Worm (Caenorhabditis elegans): ENCODE measurements around the gene wht-3.

wht-3 gene

DNA sequence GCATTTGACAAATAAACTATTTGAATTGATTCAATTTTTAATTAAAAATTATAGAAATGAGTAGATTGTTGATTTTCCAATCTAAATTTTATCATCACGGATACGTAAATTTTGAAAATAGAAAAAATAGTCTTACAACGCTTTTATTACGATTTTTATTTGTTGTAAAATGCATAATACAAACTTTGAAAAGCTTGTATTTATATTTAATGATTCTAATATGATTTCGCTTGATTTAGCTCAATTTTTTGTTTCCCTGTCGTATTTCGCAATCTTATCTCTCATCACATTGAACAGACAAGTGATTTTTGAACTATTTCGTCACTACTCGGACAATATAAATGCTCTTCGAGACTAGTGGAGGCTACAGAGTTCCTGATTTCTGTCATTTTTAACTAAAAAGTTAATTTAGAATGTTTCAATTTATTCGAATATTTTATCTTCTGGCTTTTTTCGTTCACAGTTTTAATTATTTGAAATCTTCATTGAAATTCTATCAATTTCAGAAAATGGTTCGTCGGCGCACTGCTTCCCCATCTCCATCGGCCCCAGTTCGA, at the start of gene wht-3, which contains the start of gene har-1:
TSS of gene wht-3 (minus strand) at position 51 of the 557 bp plus-strand sequence.
TSS of gene har-1 (plus strand) at position 507 of the 557 bp plus-strand sequence.
- TF ChIP-seq tbx-2 (tag; optimal IDR thresholded peaks at IDR 0.05) (no peak), madf-2 (tag; optimal IDR thresholded peaks at IDR 0.05) (no peak), elt-2 (tag; optimal IDR thresholded peaks at IDR 0.05) (no peak), T23F11.4 (GFP tag; optimal IDR thresholded peaks at IDR 0.05) (no peak), C38D4.7 (GFP tag; optimal IDR thresholded peaks at IDR 0.05) (no peak), fkh-10 (GFP tag; optimal IDR thresholded peaks at IDR 0.05) (no peak), ceh-9 (tag; optimal IDR thresholded peaks at IDR 0.05) (no peak), ztf-16 (tag; optimal IDR thresholded peaks at IDR 0.05) (no peak), ceh-6 (GFP tag; optimal IDR thresholded peaks at IDR 0.05) (no peak), lim-6 (tag; optimal IDR thresholded peaks at IDR 0.05) (no peak), unc-42 (tag; optimal IDR thresholded peaks at IDR 0.05) (no peak), sox-2 (GFP tag; IDR thresholded peaks at IDR 0.05) (no peak), hlh-6 (tag; optimal IDR thresholded peaks at IDR 0.05) (no peak), hlh-13 (GFP tag; optimal IDR thresholded peaks at IDR 0.05) (no peak), ceh-34 (tag; optimal IDR thresholded peaks at IDR 0.05) (no peak), ceh-14 (tag; optimal IDR thresholded peaks at IDR 0.05) (no peak), ref-2 (tag; optimal IDR thresholded peaks at IDR 0.05) (no peak), ceh-31 (tag; optimal IDR thresholded peaks at IDR 0.05) (no peak)

DNA sequence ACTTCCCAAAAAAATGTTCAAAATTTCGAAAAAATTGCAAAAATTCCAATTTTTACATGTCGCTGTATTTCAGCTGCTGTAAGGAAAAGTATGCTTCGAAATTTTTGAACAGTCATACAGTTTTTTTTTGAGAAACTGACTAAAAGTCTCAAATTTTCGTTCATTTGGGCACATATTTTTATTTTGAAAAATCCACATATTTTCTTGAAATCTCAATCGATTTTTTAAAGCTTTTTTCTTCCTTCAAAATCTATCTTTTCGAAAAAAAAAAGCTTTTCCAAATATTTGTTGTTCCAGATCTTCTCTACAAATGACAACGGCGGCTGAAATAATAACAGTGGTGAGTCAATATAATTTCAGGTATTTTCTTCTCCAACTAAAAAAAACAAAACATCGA, 45.6 kb upstream of the wht-3 start, which contains the start of gene asd-1:
TSS of gene asd-1 (plus strand) at position 298 of the 397 bp plus-strand sequence.
- TF ChIP-seq tbx-2 (tag; optimal IDR thresholded peaks at IDR 0.05) = no peak
- no peak for TF ChIP-seq nhr-232 (tag; optimal IDR thresholded peaks at IDR 0.05)

DNA sequence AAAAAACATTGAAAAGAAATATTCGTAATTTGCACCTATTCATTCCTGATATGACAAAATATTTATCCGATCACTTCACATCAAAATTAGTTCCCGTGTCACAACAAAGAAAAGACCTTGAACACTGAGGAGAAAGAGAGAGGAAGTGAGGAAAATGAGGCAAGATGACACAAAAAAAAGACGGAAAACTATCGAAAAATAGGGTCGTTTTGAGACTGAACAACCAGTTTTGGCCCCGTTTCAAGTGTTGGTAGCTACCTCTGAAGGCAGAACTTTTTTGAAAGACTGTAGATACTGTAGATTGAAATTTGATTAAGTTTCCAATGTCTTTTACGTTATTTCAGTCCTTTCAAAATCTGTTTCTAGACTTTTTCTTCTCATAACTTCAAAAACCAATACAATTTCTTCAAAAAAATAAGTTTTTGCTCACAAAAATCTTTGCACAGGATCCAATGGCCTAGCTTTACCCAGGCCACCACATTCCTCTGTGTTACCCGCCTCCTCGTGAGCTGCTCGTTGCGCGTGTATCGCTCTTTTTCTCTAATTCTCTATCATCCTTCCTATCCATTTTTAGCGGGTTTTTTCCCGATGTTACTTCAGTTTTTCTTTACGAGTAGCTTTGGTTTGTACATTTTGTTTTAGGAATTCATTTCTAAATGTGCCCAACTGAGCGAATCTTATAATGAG, 45.0 kb upstream of the wht-3 start:
- TF ChIP-seq nhr-232 (tag; optimal IDR thresholded peaks at IDR 0.05) (no peak), odd-2 (tag; optimal IDR thresholded peaks at IDR 0.05) (no peak), Y22D7AL.16 (tag; optimal IDR thresholded peaks at IDR 0.05) (no peak), C08G9.2 (tag; optimal IDR thresholded peaks at IDR 0.05) (peak; percentile 89), K09A11.1 (tag; optimal IDR thresholded peaks at IDR 0.05; ENCODE audit: insufficient read depth) (no peak), pha-4 (tag; optimal IDR thresholded peaks at IDR 0.05) (no peak), ceh-45 (GFP tag; IDR thresholded peaks at IDR 0.05) (no peak), ttx-3 (tag; optimal IDR thresholded peaks at IDR 0.05) (no peak), ceh-2 (tag; optimal IDR thresholded peaks at IDR 0.05) (peak; percentile 85), gmeb-2 (tag; optimal IDR thresholded peaks at IDR 0.05) (no peak), lim-6 (tag; optimal IDR thresholded peaks at IDR 0.05) (peak; percentile 61), pax-1 (tag; optimal IDR thresholded peaks at IDR 0.05) (peak; percentile 31), ets-4 (tag; optimal IDR thresholded peaks at IDR 0.05) (peak; percentile 71), ceh-31 (tag; optimal IDR thresholded peaks at IDR 0.05) (peak; percentile 89), ceh-22 (tag; optimal IDR thresholded peaks at IDR 0.05) (no peak), madf-2 (tag; optimal IDR thresholded peaks at IDR 0.05) (no peak), T23F11.4 (GFP tag; optimal IDR thresholded peaks at IDR 0.05) (no peak), nfya-1 (tag; optimal IDR thresholded peaks at IDR 0.05) (peak; percentile 67), ztf-16 (tag; optimal IDR thresholded peaks at IDR 0.05) (no peak), unc-86 (tag; optimal IDR thresholded peaks at IDR 0.05) (no peak), hlh-13 (GFP tag; optimal IDR thresholded peaks at IDR 0.05) (no peak), ceh-14 (tag; optimal IDR thresholded peaks at IDR 0.05) (peak; percentile 19), tbx-7 (tag; optimal IDR thresholded peaks at IDR 0.05) (peak; percentile 69), ceh-34 (tag; optimal IDR thresholded peaks at IDR 0.05) (peak; percentile 28), elt-2 (tag; optimal IDR thresholded peaks at IDR 0.05) (peak; percentile 34), unc-55 (GFP tag; optimal IDR thresholded peaks at IDR 0.05) (peak; percentile 51), hlh-30 (tag; optimal IDR thresholded peaks at IDR 0.05; ENCODE audit: insufficient read depth) (peak; percentile 93), elt-4 (tag; optimal IDR thresholded peaks at IDR 0.05) (no peak), ceh-24 (tag; optimal IDR thresholded peaks at IDR 0.05) (no peak), dve-1 (tag; optimal IDR thresholded peaks at IDR 0.05) (no peak), syd-9 (tag; optimal IDR thresholded peaks at IDR 0.05) (no peak), pha-2 (tag; optimal IDR thresholded peaks at IDR 0.05) (no peak), ceh-48 (tag; optimal IDR thresholded peaks at IDR 0.05) (no peak), ahr-1 (tag; optimal IDR thresholded peaks at IDR 0.05) (no peak), ceh-18 (tag; optimal IDR thresholded peaks at IDR 0.05) (peak; percentile 53), unc-42 (tag; optimal IDR thresholded peaks at IDR 0.05) (peak; percentile 47), sox-2 (GFP tag; IDR thresholded peaks at IDR 0.05) (no peak), npax-4 (tag; optimal IDR thresholded peaks at IDR 0.05) (no peak), fkh-10 (GFP tag; optimal IDR thresholded peaks at IDR 0.05) (no peak), C38D4.7 (GFP tag; optimal IDR thresholded peaks at IDR 0.05) (no peak)
